Worm (Caenorhabditis elegans) whole organism, L4 larva: ENCODE measurements around the gene F31E3.12.

Experiments
- D1046.2 ChIP-seq: fragments of 200-800 bp; sonication (Bioruptor generic); IDR thresholded peaks from 2 replicates; pipeline ENCODE4 v1.3.6; 2022; ENCODE audit warnings: missing genetic modification characterization, missing compliant biosample characterization
- F10B5.3 ChIP-seq: sonication (generic microtip); optimal IDR thresholded peaks from 2 replicates; lab custom pipeline; 2016; ENCODE audit warnings: mild to moderate bottlenecking, missing genetic modification characterization, missing compliant biosample characterization
- F26F4.8 ChIP-seq: fragments of 200-800 bp; sonication (Bioruptor generic); conservative IDR thresholded peaks from 2 replicates; pipeline ENCODE4 v1.3.6; 2022; ENCODE audit warnings: missing genetic modification characterization, missing compliant biosample characterization
- F49E8.2 ChIP-seq: sonication (generic microtip); optimal IDR thresholded peaks from 2 replicates; lab custom pipeline; 2016; ENCODE audit warnings: missing compliant biosample characterization, mild to moderate bottlenecking, missing genetic modification characterization, borderline replicate concordance
- R02D3.7 ChIP-seq: fragments of 150-350 bp; sonication (generic microtip); optimal IDR thresholded peaks from 3 replicates; lab custom pipeline; 2014; ENCODE audit warnings: missing biosample characterization, missing genetic modification characterization
- T26A8.4 ChIP-seq: fragments of 200-800 bp; sonication (Bioruptor generic); IDR thresholded peaks from 2 replicates; pipeline ENCODE4 v1.3.6; 2022; ENCODE audit warnings: missing genetic modification characterization, missing compliant biosample characterization
- Y105C5A.15 ChIP-seq: fragments of 200-800 bp; sonication (Bioruptor generic); IDR thresholded peaks from 2 replicates; pipeline ENCODE4 v1.3.6; 2022; ENCODE audit warnings: missing genetic modification characterization, missing compliant biosample characterization
- Y48G9A.11 ChIP-seq: fragments of 200-800 bp; sonication (Bioruptor generic); IDR thresholded peaks from 2 replicates; pipeline ENCODE4 v1.3.6; 2022; ENCODE audit warnings: missing genetic modification reagents, missing genetic modification characterization, missing compliant biosample characterization
- ZK337.2 ChIP-seq: fragments of 200-800 bp; sonication (Bioruptor generic); IDR thresholded peaks from 2 replicates; pipeline ENCODE4 v1.3.6; 2022; ENCODE audit warnings: missing genetic modification reagents, missing genetic modification characterization, missing compliant biosample characterization
- aha-1 ChIP-seq: fragments of 150-350 bp; peaks from one replicate; lab custom pipeline; 2014; ENCODE audit warnings: missing biosample characterization, missing genetic modification characterization
- attf-4 ChIP-seq: sonication (generic microtip); optimal IDR thresholded peaks from 3 replicates; lab custom pipeline; 2017; ENCODE audit warnings: missing biosample characterization, missing genetic modification characterization
- ceh-20 ChIP-seq: fragments of 200-800 bp; sonication (Bioruptor generic); IDR thresholded peaks from 2 replicates; pipeline ENCODE4 v1.3.6; 2022; ENCODE audit warnings: missing genetic modification reagents, missing genetic modification characterization, missing compliant biosample characterization
- ceh-32 ChIP-seq: sonication (generic microtip); optimal IDR thresholded peaks from 2 replicates; lab custom pipeline; 2016; ENCODE audit warnings: mild to moderate bottlenecking, missing genetic modification characterization, missing compliant biosample characterization; ENCODE audit not compliant: poor library complexity
- ceh-44 ChIP-seq: fragments of 200-800 bp; sonication (Bioruptor generic); IDR thresholded peaks from 2 replicates; pipeline ENCODE4 v1.3.6; 2022; ENCODE audit warnings: missing genetic modification reagents, missing genetic modification characterization, missing compliant biosample characterization
- ces-1 ChIP-seq: fragments of 150-350 bp; sonication (generic microtip); optimal IDR thresholded peaks from 4 replicates; lab custom pipeline; 2014; ENCODE audit warnings: missing biosample characterization, missing genetic modification reagents, missing genetic modification characterization
- cey-2 ChIP-seq: sonication (generic microtip); optimal IDR thresholded peaks from 3 replicates; lab custom pipeline; 2017; ENCODE audit warnings: missing genetic modification characterization, mild to moderate bottlenecking, missing compliant biosample characterization, antibody characterized with exemption, borderline replicate concordance; ENCODE audit not compliant: insufficient read depth
- ctbp-1 ChIP-seq: fragments of 200-800 bp; sonication (Bioruptor generic); IDR thresholded peaks from 2 replicates; pipeline ENCODE4 v1.3.6; 2022; ENCODE audit warnings: missing genetic modification reagents, missing genetic modification characterization, missing compliant biosample characterization
- daf-12 ChIP-seq: fragments of 150-350 bp; optimal IDR thresholded peaks from 2 replicates; lab custom pipeline; 2014; ENCODE audit warnings: missing biosample characterization, missing genetic modification reagents, missing genetic modification characterization
- daf-8 ChIP-seq: fragments of 200-800 bp; sonication (Bioruptor generic); IDR thresholded peaks from 2 replicates; pipeline ENCODE4 v1.3.6; 2022; ENCODE audit warnings: missing genetic modification characterization, missing compliant biosample characterization
- duxl-1 ChIP-seq: sonication (generic microtip); optimal IDR thresholded peaks from 2 replicates; lab custom pipeline; 2016; ENCODE audit warnings: mild to moderate bottlenecking, missing genetic modification characterization, moderate library complexity, missing compliant biosample characterization; ENCODE audit not compliant: poor library complexity
- egl-27 ChIP-seq: sonication (generic microtip); optimal IDR thresholded peaks from 3 replicates; lab custom pipeline; 2017; ENCODE audit warnings: missing biosample characterization, missing genetic modification reagents, missing genetic modification characterization
- egl-43 ChIP-seq: fragments of 200-800 bp; sonication (Bioruptor generic); IDR thresholded peaks from 2 replicates; pipeline ENCODE4 v1.3.6; 2022; ENCODE audit warnings: missing genetic modification reagents, missing genetic modification characterization, missing compliant biosample characterization
- fkh-10 ChIP-seq: fragments of 150-350 bp; optimal IDR thresholded peaks from 2 replicates; lab custom pipeline; 2014; ENCODE audit warnings: missing biosample characterization, missing genetic modification reagents, missing genetic modification characterization
- gei-8 ChIP-seq: fragments of 200-800 bp; sonication (Bioruptor generic); optimal IDR thresholded peaks from 2 replicates; lab custom pipeline; 2018; ENCODE audit warnings: mild to moderate bottlenecking, missing genetic modification characterization, missing compliant biosample characterization
- hif-1 ChIP-seq, 2 experiments: sonication (generic microtip); optimal IDR thresholded peaks; 2 replicates each; lab custom pipeline; 2016 to 2017; ENCODE audit warnings: missing compliant biosample characterization in 2 of 2, missing genetic modification characterization in 2 of 2, missing genetic modification reagents in 2 of 2, missing genotype in 2 of 2, mild to moderate bottlenecking in 1 of 2
- hlh-30 ChIP-seq: sonication (generic microtip); optimal IDR thresholded peaks from 2 replicates; lab custom pipeline; 2017; ENCODE audit warnings: antibody characterized with exemption, mild to moderate bottlenecking, missing genetic modification characterization, missing compliant biosample characterization; ENCODE audit not compliant: insufficient read depth
- jun-1 ChIP-seq: fragments of 150-350 bp; optimal IDR thresholded peaks from 2 replicates; lab custom pipeline; 2014; ENCODE audit warnings: missing biosample characterization, missing genetic modification reagents, missing genetic modification characterization
- lin-29 ChIP-seq: fragments of 200-800 bp; sonication (Bioruptor generic); IDR thresholded peaks from 2 replicates; pipeline ENCODE4 v1.3.6; 2022; ENCODE audit warnings: missing genetic modification reagents, missing genetic modification characterization, missing compliant biosample characterization
- lin-38 ChIP-seq: fragments of 200-800 bp; sonication (Bioruptor generic); IDR thresholded peaks from 2 replicates; pipeline ENCODE4 v1.3.6; 2022; ENCODE audit warnings: missing genetic modification reagents, missing genetic modification characterization, missing compliant biosample characterization
- lir-3 ChIP-seq: sonication (generic microtip); optimal IDR thresholded peaks from 2 replicates; lab custom pipeline; 2016; ENCODE audit warnings: mild to moderate bottlenecking, missing genetic modification characterization, missing compliant biosample characterization
- mdt-29 ChIP-seq: fragments of 200-800 bp; sonication (Bioruptor generic); IDR thresholded peaks from 2 replicates; pipeline ENCODE4 v1.3.6; 2022; ENCODE audit warnings: missing genetic modification reagents, missing genetic modification characterization, missing compliant biosample characterization
- mep-1 ChIP-seq: fragments of 150-350 bp; sonication (generic microtip); optimal IDR thresholded peaks from 3 replicates; lab custom pipeline; 2014; ENCODE audit warnings: missing biosample characterization, missing genetic modification characterization
- nhr-10 ChIP-seq: fragments of 150-350 bp; optimal IDR thresholded peaks from 2 replicates; lab custom pipeline; 2014; ENCODE audit warnings: missing biosample characterization, missing genetic modification characterization
- nhr-111 ChIP-seq: fragments of 200-800 bp; sonication (Bioruptor generic); optimal IDR thresholded peaks from 2 replicates; lab custom pipeline; 2018; ENCODE audit warnings: mild to moderate bottlenecking, missing genetic modification characterization, missing compliant biosample characterization
- nhr-28 ChIP-seq: fragments of 150-350 bp; optimal IDR thresholded peaks from 2 replicates; lab custom pipeline; 2014; ENCODE audit warnings: missing biosample characterization, missing genetic modification characterization
- nhr-41 ChIP-seq: fragments of 200-800 bp; sonication (Bioruptor generic); IDR thresholded peaks from 2 replicates; pipeline ENCODE4 v1.3.6; 2022; ENCODE audit warnings: missing genetic modification reagents, missing genetic modification characterization, missing compliant biosample characterization
- nhr-48 ChIP-seq: sonication (generic microtip); optimal IDR thresholded peaks from 2 replicates; lab custom pipeline; 2016; ENCODE audit warnings: mild to moderate bottlenecking, missing genetic modification characterization, missing compliant biosample characterization
- nhr-76 ChIP-seq: fragments of 150-350 bp; optimal IDR thresholded peaks from 2 replicates; lab custom pipeline; 2014; ENCODE audit warnings: missing biosample characterization, missing genetic modification characterization
- pha-4 ChIP-seq, 2 experiments: fragments of 150-350 bp in 1 of 2; fragments of 200-800 bp in 1 of 2; sonication (Bioruptor generic) in 1 of 2; IDR thresholded peaks in 1 of 2; optimal IDR thresholded peaks in 1 of 2; 2 replicates each; pipeline versions ENCODE4 v1.3.6 to Lab custom; 2014 to 2022; ENCODE audit warnings: missing genetic modification characterization in 2 of 2, missing genetic modification reagents in 2 of 2, missing biosample characterization in 1 of 2, missing compliant biosample characterization in 1 of 2
- php-3 ChIP-seq: fragments of 200-800 bp; sonication (Bioruptor generic); IDR thresholded peaks from 2 replicates; pipeline ENCODE4 v1.3.6; 2022; ENCODE audit warnings: missing genetic modification reagents, missing genetic modification characterization, missing compliant biosample characterization
- saeg-2 ChIP-seq: fragments of 200-800 bp; sonication (Bioruptor generic); IDR thresholded peaks from 2 replicates; pipeline ENCODE4 v1.3.6; 2022; ENCODE audit warnings: missing genetic modification reagents, missing genetic modification characterization, missing compliant biosample characterization
- sdz-12 ChIP-seq: fragments of 200-800 bp; sonication (Bioruptor generic); optimal IDR thresholded peaks from 2 replicates; lab custom pipeline; 2018; ENCODE audit warnings: mild to moderate bottlenecking, missing genetic modification characterization, missing compliant biosample characterization
- set-16 ChIP-seq: fragments of 200-800 bp; sonication (Bioruptor generic); IDR thresholded peaks from 2 replicates; pipeline ENCODE4 v1.3.6; 2022; ENCODE audit warnings: missing genetic modification reagents, missing genetic modification characterization, missing compliant biosample characterization
- snpc-1.2 ChIP-seq: fragments of 200-800 bp; sonication (Bioruptor generic); IDR thresholded peaks from 2 replicates; pipeline ENCODE4 v1.3.6; 2022; ENCODE audit warnings: missing genetic modification reagents, missing genetic modification characterization, missing compliant biosample characterization
- spr-3 ChIP-seq: fragments of 200-800 bp; sonication (Bioruptor generic); optimal IDR thresholded peaks from 2 replicates; lab custom pipeline; 2018; ENCODE audit warnings: mild to moderate bottlenecking, missing genetic modification characterization, missing compliant biosample characterization
- unc-62 ChIP-seq, 3 experiments: fragments of 150-350 bp in 1 of 3; sonication (generic microtip); optimal IDR thresholded peaks in 2 of 3; peaks in 1 of 3; 1 replicate in 1 of 3; 2 replicates in 2 of 3; lab custom pipeline; 2014 to 2017; ENCODE audit warnings: missing biosample characterization in 3 of 3, missing genetic modification characterization in 3 of 3, missing genetic modification reagents in 3 of 3, missing genotype in 1 of 3
- vab-7 ChIP-seq: fragments of 200-800 bp; sonication (Bioruptor generic); IDR thresholded peaks from 2 replicates; pipeline ENCODE4 v1.3.6; 2022; ENCODE audit warnings: missing genetic modification reagents, missing genetic modification characterization, missing compliant biosample characterization
- zag-1 ChIP-seq: fragments of 150-350 bp; optimal IDR thresholded peaks from 2 replicates; lab custom pipeline; 2014; ENCODE audit warnings: missing biosample characterization, missing genetic modification characterization
- zfp-2 ChIP-seq: sonication (generic microtip); optimal IDR thresholded peaks from 2 replicates; lab custom pipeline; 2016; ENCODE audit warnings: mild to moderate bottlenecking, missing genetic modification characterization, missing compliant biosample characterization
- zfp-3 ChIP-seq: fragments of 200-800 bp; sonication (Bioruptor generic); conservative IDR thresholded peaks from 2 replicates; pipeline ENCODE4 v1.3.6; 2022; ENCODE audit warnings: missing genetic modification reagents, missing genetic modification characterization, missing compliant biosample characterization

Gene F31E3.12

DNA sequence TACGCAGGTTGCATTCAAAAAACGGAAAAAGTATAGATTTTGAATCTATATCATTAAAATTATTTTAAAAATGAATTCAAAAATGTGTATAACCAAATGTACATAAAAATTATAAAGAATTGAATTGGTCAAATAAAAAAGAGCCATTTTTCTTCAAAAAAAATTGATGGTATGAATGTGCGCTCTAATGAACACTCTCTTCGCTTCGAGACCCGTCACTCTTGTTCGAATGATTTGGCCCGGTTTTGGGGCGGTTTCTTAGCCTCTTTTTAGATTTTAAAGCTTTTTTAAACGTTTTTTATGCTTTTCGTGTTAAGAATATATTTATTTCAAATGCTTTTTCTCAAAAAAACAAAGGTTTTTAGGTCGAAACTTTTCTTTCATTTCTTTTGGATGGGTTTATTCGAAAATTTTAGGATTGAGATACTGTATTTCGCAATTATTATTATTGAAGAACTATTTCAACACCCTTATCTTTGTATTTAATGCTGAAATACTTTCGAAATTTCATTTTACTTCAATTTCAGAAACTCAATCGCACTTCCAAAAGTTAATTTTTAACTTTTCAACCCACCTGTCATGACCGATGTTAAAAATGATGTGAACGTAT is 39.5 kb upstream of the F31E3.12 start, which contains the start of gene inf-1 (continued):
- TF ChIP-seq ceh-44 (GFP tag; lab: Robert Waterston, UW) (no peak), jun-1 (tag; lab: Kevin White, UChicago) (no peak), R02D3.7 (no peak), D1046.2 (no peak), nhr-48 (tag; lab: Kevin White, UChicago) (no peak), hlh-30 (peak; percentile 25), nhr-28 (no peak), mdt-29 (GFP tag; lab: Robert Waterston, UW) (no peak), vab-7 (GFP tag; lab: Robert Waterston, UW) (no peak), F49E8.2 (no peak), sdz-12 (no peak), fkh-10 (GFP tag; lab: Kevin White, UChicago) (peak; percentile 28), ceh-32 (tag; lab: Kevin White, UChicago) (no peak), nhr-41 (GFP tag; lab: Robert Waterston, UW) (no peak), lin-29 (GFP tag; lab: Robert Waterston, UW) (no peak), set-16 (no peak), daf-8 (GFP tag; lab: Robert Waterston, UW) (no peak), zfp-2 (no peak), ces-1 (GFP tag; lab: Kevin White, UChicago) (no peak), nhr-10 (no peak), saeg-2 (GFP tag; lab: Robert Waterston, UW) (no peak), ctbp-1 (GFP tag; lab: Robert Waterston, UW) (no peak), lir-3 (tag; lab: Kevin White, UChicago) (no peak), daf-12 (tag; lab: Kevin White, UChicago) (no peak), mep-1 (tag; lab: Kevin White, UChicago) (peak; percentile 48), hif-1 (tag; optimal IDR thresholded peaks at IDR 0.05; lab: Kevin White, UChicago) (peak in 1 of 2 experiments; percentile 45), nhr-111 (GFP tag; lab: Kevin White, UChicago) (no peak), Y48G9A.11 (GFP tag; lab: Robert Waterston, UW) (no peak), egl-27 (no peak), nhr-76 (tag; lab: Kevin White, UChicago) (no peak), zfp-3 (GFP tag; lab: Robert Waterston, UW) (no peak), gei-8 (GFP tag; lab: Kevin White, UChicago) (no peak), duxl-1 (tag; lab: Kevin White, UChicago) (no peak), F10B5.3 (tag; lab: Kevin White, UChicago) (no peak), ZK337.2 (GFP tag; lab: Robert Waterston, UW) (no peak), spr-3 (GFP tag; lab: Kevin White, UChicago) (no peak), ceh-20 (GFP tag; lab: Robert Waterston, UW) (no peak), lin-38 (peak; percentile 85), T26A8.4 (no peak), php-3 (GFP tag; lab: Robert Waterston, UW) (no peak), F26F4.8 (GFP tag; lab: Robert Waterston, UW) (no peak)

DNA sequence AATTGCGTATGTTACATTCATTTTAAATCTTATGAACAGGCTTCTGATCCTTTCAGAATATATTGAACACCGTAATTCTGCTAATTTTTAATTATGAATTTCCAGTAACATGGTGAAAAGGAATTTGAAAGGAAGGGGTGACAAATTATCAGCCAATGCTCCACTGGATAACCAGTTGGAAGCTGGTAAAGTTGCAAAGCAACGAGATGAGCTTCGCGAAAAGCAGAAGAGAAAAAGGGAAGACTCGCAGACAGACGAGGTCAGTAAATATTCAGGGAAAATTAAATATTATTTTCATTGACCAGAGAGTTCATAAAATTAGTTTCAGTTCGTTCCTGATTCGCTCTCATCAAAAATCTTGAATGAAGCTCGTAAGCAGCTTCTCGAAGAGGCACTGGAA is 37.3 kb upstream of the F31E3.12 start, which contains the start of gene byn-1:
Gene byn-1, plus strand, starts transcription at position 106 of the 400 bp plus-strand sequence.
- TF ChIP-seq zag-1 (no peak), egl-43 (no peak), aha-1 (tag; lab: Kevin White, UChicago) (no peak), duxl-1 (tag; lab: Kevin White, UChicago) (peak; percentile 8), snpc-1.2 (GFP tag; lab: Robert Waterston, UW) (peak; percentile 51; the same call in 1 of the 2 replicates), nhr-41 (GFP tag; lab: Robert Waterston, UW) (no peak), Y105C5A.15 (GFP tag; lab: Robert Waterston, UW) (0 out of 2 replicates have a peak, but pooled peaks have one; percentile 9), attf-4 (tag; lab: Kevin White, UChicago) (no peak), unc-62 (GFP tag; optimal IDR thresholded peaks at IDR 0.05 in 1 of 2; lab: Kevin White, UChicago) (no peak), unc-62 (tag; optimal IDR thresholded peaks at IDR 0.05; lab: Kevin White, UChicago) (no peak), cey-2 (tag; lab: Kevin White, UChicago) (no peak), pha-4 (GFP tag; IDR thresholded peaks at IDR 0.05; lab: Robert Waterston, UW) (peak; percentile 54; the same call in 1 of the 2 replicates), pha-4 (tag; optimal IDR thresholded peaks at IDR 0.05; lab: Kevin White, UChicago) (no peak), F49E8.2 (peak; percentile 34)
